Worm (Caenorhabditis elegans): ENCODE results near the gene F35E8.9.

The F35E8.9 gene

ce11 chrV:15921102-15921501, 3.7 kb upstream of the F35E8.9 start, which contains the start of gene cdr-1:
TSS of gene cdr-1 (plus strand) at chrV:15921309.
- TF ChIP-seq unc-86 (tag; optimal IDR thresholded peaks at IDR 0.05) (no peak), elt-3 (tag; optimal IDR thresholded peaks at IDR 0.05) (peak in 1 of 6 experiments; percentile 11)

ce11 chrV:15920273-15920672, 2.9 kb upstream of the F35E8.9 start, which contains the start of gene F35E8.10:
TSS of gene F35E8.10 (minus strand) at chrV:15920373.
- TF ChIP-seq skn-1 (tag; optimal IDR thresholded peaks at IDR 0.05), result no peak
- TF ChIP-seq nhr-20 (tag; optimal IDR thresholded peaks at IDR 0.05), result no peak
- TF ChIP-seq lin-35 (GFP tag; optimal IDR thresholded peaks at IDR 0.05), result no peak
- TF ChIP-seq hlh-4 (tag; optimal IDR thresholded peaks at IDR 0.05), result no peak
- no peak for TF ChIP-seq Y116A8C.19 (tag; optimal IDR thresholded peaks at IDR 0.05; ENCODE audit: borderline replicate concordance)
- TF ChIP-seq fkh-8 (tag; optimal IDR thresholded peaks at IDR 0.05), result no peak
- TF ChIP-seq alr-1 (tag; optimal IDR thresholded peaks at IDR 0.05; ENCODE audit: borderline replicate concordance), result no peak

- peak; percentile 85 for TF ChIP-seq elt-2 (tag; optimal IDR thresholded peaks at IDR 0.05)
- TF ChIP-seq C16A3.4 (tag; optimal IDR thresholded peaks at IDR 0.05), result no peak
Measured at ce11 chrV:15915919-15916318, 1.4 kb downstream of the F35E8.9 start, which contains the start of gene gst-38. TSS of gene gst-38 (minus strand) at chrV:15916070.

ce11 chrV:15915307-15915706, 2.1 kb downstream of the F35E8.9 start:
- TF ChIP-seq lin-14 (GFP tag; optimal IDR thresholded peaks at IDR 0.05) (no peak), hlh-4 (tag; optimal IDR thresholded peaks at IDR 0.05) (no peak), nhr-12 (tag; optimal IDR thresholded peaks at IDR 0.05) (no peak), efl-3 (GFP tag; optimal IDR thresholded peaks at IDR 0.05) (no peak), egl-27 (tag; optimal IDR thresholded peaks at IDR 0.05) (no peak), nhr-19 (GFP tag; conservative IDR thresholded peaks at IDR 0.05) (no peak), mep-1 (tag; optimal IDR thresholded peaks at IDR 0.05) (no peak), lin-39 (tag; optimal IDR thresholded peaks at IDR 0.05) (no peak), lin-35 (GFP tag; optimal IDR thresholded peaks at IDR 0.05) (no peak), egl-13 (tag; optimal IDR thresholded peaks at IDR 0.05) (no peak), nhr-11 (tag; optimal IDR thresholded peaks at IDR 0.05) (no peak), vab-15 (tag; optimal IDR thresholded peaks at IDR 0.05) (no peak), ceh-90 (tag; optimal IDR thresholded peaks at IDR 0.05) (no peak), hlh-17 (GFP tag; optimal IDR thresholded peaks at IDR 0.05; ENCODE audit: borderline replicate concordance) (no peak), grh-1 (GFP tag; IDR thresholded peaks at IDR 0.05) (no peak), ets-5 (GFP tag; IDR thresholded peaks at IDR 0.05) (no peak), xbp-1 (tag; optimal IDR thresholded peaks at IDR 0.05) (no peak), lin-15B (tag; optimal IDR thresholded peaks at IDR 0.05) (no peak), C04F5.9 (tag; optimal IDR thresholded peaks at IDR 0.05) (no peak), nhr-90 (tag; optimal IDR thresholded peaks at IDR 0.05; ENCODE audit: poor library complexity) (no peak)

ce11 chrV:15914774-15915173, 2.6 kb downstream of the F35E8.9 start:
- TF ChIP-seq vab-15 (tag; optimal IDR thresholded peaks at IDR 0.05) (no peak), xbp-1 (tag; optimal IDR thresholded peaks at IDR 0.05) (no peak), egl-13 (tag; optimal IDR thresholded peaks at IDR 0.05) (no peak), pqm-1 (tag; optimal IDR thresholded peaks at IDR 0.05) (no peak), ztf-4 (tag; optimal IDR thresholded peaks at IDR 0.05) (no peak), efl-1 (optimal IDR thresholded peaks at IDR 0.05) (no peak), efl-1 (GFP tag; optimal IDR thresholded peaks at IDR 0.05 in 1 of 2) (no peak)

- TF ChIP-seq sptf-1 (tag; optimal IDR thresholded peaks at IDR 0.05) (no peak), alr-1 (tag; optimal IDR thresholded peaks at IDR 0.05; ENCODE audit: borderline replicate concordance) (no peak), tlp-1 (tag; optimal IDR thresholded peaks at IDR 0.05) (no peak), nhr-19 (GFP tag; conservative IDR thresholded peaks at IDR 0.05) (no peak), ets-5 (GFP tag; IDR thresholded peaks at IDR 0.05) (no peak), pqm-1 (tag; optimal IDR thresholded peaks at IDR 0.05) (no peak)
Measured at ce11 chrV:15913714-15914113, 3.6 kb downstream of the F35E8.9 start, which contains the start of gene F35E8.7. TSS of gene F35E8.7 (plus strand) at chrV:15914014.
